Worm (Caenorhabditis elegans): Measurements from ENCODE around the gene ZC395.4.

The ZC395.4 gene

ce11 chrIII:5308278-5308677 is 38.4 kb downstream of the ZC395.4 start, which contains the start of gene mog-3 (continued):
- TF ChIP-seq bed-2 (GFP tag; IDR thresholded peaks at IDR 0.05) (no peak), D2030.7 (GFP tag; IDR thresholded peaks at IDR 0.05) (peak; percentile 55), nhr-120 (GFP tag; IDR thresholded peaks at IDR 0.05) (no peak), K12H6.12 (tag; optimal IDR thresholded peaks at IDR 0.05) (peak; percentile 41), zfh-2 (GFP tag; conservative IDR thresholded peaks at IDR 0.05) (no peak), B0261.1 (tag; optimal IDR thresholded peaks at IDR 0.05) (no peak), tlf-1 (GFP tag; optimal IDR thresholded peaks at IDR 0.05) (no peak), lir-1 (GFP tag; conservative IDR thresholded peaks at IDR 0.05) (peak; percentile 59; the same call in 1 of the 2 replicates), ccch-3 (GFP tag; optimal IDR thresholded peaks at IDR 0.05) (no peak), ceh-79 (tag; optimal IDR thresholded peaks at IDR 0.05) (no peak), ekl-4 (GFP tag; IDR thresholded peaks at IDR 0.05) (no peak), ceh-40 (GFP tag; IDR thresholded peaks at IDR 0.05) (no peak), him-1 (tag; optimal IDR thresholded peaks at IDR 0.05) (no peak), aptf-2 (GFP tag; conservative IDR thresholded peaks at IDR 0.05) (no peak; the same call in 1 of the 2 replicates), egrh-3 (GFP tag; IDR thresholded peaks at IDR 0.05) (no peak), mes-4 (tag; optimal IDR thresholded peaks at IDR 0.05) (no peak), F49E8.2 (tag; optimal IDR thresholded peaks at IDR 0.05; ENCODE audit: insufficient read depth) (no peak), B0035.1 (tag; optimal IDR thresholded peaks at IDR 0.05) (no peak), nfyb-1 (GFP tag; IDR thresholded peaks at IDR 0.05) (no peak), ZK185.1 (tag; optimal IDR thresholded peaks at IDR 0.05; ENCODE audit: poor library complexity, severe bottlenecking) (peak; percentile 75), unc-130 (GFP tag; optimal IDR thresholded peaks at IDR 0.05) (peak; percentile 75), Y79H2A.3 (GFP tag; conservative IDR thresholded peaks at IDR 0.05) (no peak), sdz-38 (tag; optimal IDR thresholded peaks at IDR 0.05) (no peak), aptf-3 (GFP tag; IDR thresholded peaks at IDR 0.05) (no peak), nfya-1 (tag; optimal IDR thresholded peaks at IDR 0.05; ENCODE audit: borderline replicate concordance, insufficient read depth) (no peak), lag-1 (GFP tag; IDR thresholded peaks at IDR 0.05) (no peak), efl-1 (GFP tag; optimal IDR thresholded peaks at IDR 0.05) (peak; percentile 63), hrde-1 (tag; optimal IDR thresholded peaks at IDR 0.05; ENCODE audit: borderline replicate concordance) (no peak), rpc-1 (optimal IDR thresholded peaks at IDR 0.05) (no peak), rpc-1 (tag; optimal IDR thresholded peaks at IDR 0.05) (no peak), ets-4 (GFP tag; optimal IDR thresholded peaks at IDR 0.05) (no peak), sea-2 (GFP tag; IDR thresholded peaks at IDR 0.05) (no peak), attf-6 (GFP tag; IDR thresholded peaks at IDR 0.05) (no peak), hlh-26 (GFP tag; conservative IDR thresholded peaks at IDR 0.05) (no peak), ztf-3 (GFP tag; optimal IDR thresholded peaks at IDR 0.05) (no peak), nhr-80 (tag; optimal IDR thresholded peaks at IDR 0.05) (no peak), B0019.2 (GFP tag; conservative IDR thresholded peaks at IDR 0.05) (no peak), athp-1 (tag; optimal IDR thresholded peaks at IDR 0.05) (peak; percentile 56), snpc-4 (GFP tag; optimal IDR thresholded peaks at IDR 0.05) (no peak), snpc-4 (tag; optimal IDR thresholded peaks at IDR 0.05) (no peak), hsf-1 (GFP tag; IDR thresholded peaks at IDR 0.05) (no peak), C06A6.2 (GFP tag; conservative IDR thresholded peaks at IDR 0.05) (no peak), ztf-25 (GFP tag; IDR thresholded peaks at IDR 0.05) (0 out of 2 replicates have a peak, but pooled peaks have one; percentile 39), snpc-1.1 (tag; optimal IDR thresholded peaks at IDR 0.05; ENCODE audit: insufficient read depth) (no peak), ztf-22 (GFP tag; optimal IDR thresholded peaks at IDR 0.05) (no peak), pbrm-1 (GFP tag; IDR thresholded peaks at IDR 0.05) (no peak), nhr-179 (tag; optimal IDR thresholded peaks at IDR 0.05) (no peak), F57A8.1 (GFP tag; optimal IDR thresholded peaks at IDR 0.05) (no peak), mxl-1 (tag; optimal IDR thresholded peaks at IDR 0.05) (no peak), akir-1 (GFP tag; optimal IDR thresholded peaks at IDR 0.05) (no peak)
